Worm (Caenorhabditis elegans) whole organism, L1 larva: ENCODE data around the gene K04C1.3.

ENCODE experiments used
- alr-1 ChIP-seq: fragments of 200-800 bp; sonication (Bioruptor generic); optimal IDR thresholded peaks from 2 replicates; lab custom pipeline; 2018; ENCODE audit warnings: borderline replicate concordance, mild to moderate bottlenecking, missing genetic modification characterization, missing compliant biosample characterization
- ceh-82 ChIP-seq, 3 experiments: fragments of 150-350 bp in 1 of 3; sonication (generic microtip) in 2 of 3; optimal IDR thresholded peaks; 2 replicates each; lab custom pipeline; 2014 to 2017; ENCODE audit warnings: missing biosample characterization in 3 of 3, missing genetic modification characterization in 3 of 3
- ceh-90 ChIP-seq: sonication (generic microtip); optimal IDR thresholded peaks from 2 replicates; lab custom pipeline; 2016; ENCODE audit warnings: missing genetic modification characterization, missing compliant biosample characterization
- ces-1 ChIP-seq: fragments of 150-350 bp; optimal IDR thresholded peaks from 2 replicates; lab custom pipeline; 2014; ENCODE audit warnings: missing biosample characterization, missing genetic modification reagents, missing genetic modification characterization
- efl-1 ChIP-seq, 4 experiments: fragments of 150-350 bp; optimal IDR thresholded peaks in 3 of 4; peaks in 1 of 4; 1 replicate in 1 of 4; 2 replicates in 3 of 4; lab custom pipeline; 2014; ENCODE audit warnings: missing biosample characterization in 2 of 4, missing genetic modification characterization in 2 of 4, missing genetic modification reagents in 2 of 4
- egl-13 ChIP-seq: sonication (generic microtip); optimal IDR thresholded peaks from 2 replicates; lab custom pipeline; 2016; ENCODE audit warnings: missing genotype, missing genetic modification reagents, missing genetic modification characterization, missing compliant biosample characterization
- elt-2 ChIP-seq: sonication (generic microtip); optimal IDR thresholded peaks from 2 replicates; lab custom pipeline; 2016; ENCODE audit warnings: missing genetic modification characterization, mild to moderate bottlenecking, inconsistent platforms, missing compliant biosample characterization, missing genetic modification reagents
- elt-3 ChIP-seq, 6 experiments: fragments of 150-350 bp in 1 of 6; sonication (generic microtip); optimal IDR thresholded peaks; 2 replicates each; lab custom pipeline; 2017 to 2018; ENCODE audit warnings: missing biosample characterization in 6 of 6, missing genetic modification characterization in 6 of 6, inconsistent platforms in 1 of 6
- ets-5 ChIP-seq: fragments of 200-800 bp; sonication (Bioruptor generic); IDR thresholded peaks from 2 replicates; pipeline ENCODE4 v1.3.6; 2022; ENCODE audit warnings: missing genetic modification characterization, missing compliant biosample characterization
- fkh-8 ChIP-seq: sonication (generic microtip); optimal IDR thresholded peaks from 2 replicates; lab custom pipeline; 2016; ENCODE audit warnings: mild to moderate bottlenecking, missing genetic modification characterization, missing compliant biosample characterization
- hlh-4 ChIP-seq: sonication (generic microtip); optimal IDR thresholded peaks from 2 replicates; lab custom pipeline; 2016; ENCODE audit warnings: mild to moderate bottlenecking, missing genetic modification characterization, missing compliant biosample characterization
- hpl-2 ChIP-seq: fragments of 150-350 bp; optimal IDR thresholded peaks from 2 replicates; lab custom pipeline; 2014; ENCODE audit warnings: missing biosample characterization, missing genetic modification reagents, missing genetic modification characterization
- jun-1 ChIP-seq: fragments of 150-350 bp; optimal IDR thresholded peaks from 2 replicates; lab custom pipeline; 2014; ENCODE audit warnings: missing biosample characterization, missing genetic modification reagents, missing genetic modification characterization
- lin-35 ChIP-seq, 2 experiments: fragments of 150-350 bp; optimal IDR thresholded peaks; 2 replicates each; lab custom pipeline; 2014; ENCODE audit warnings: missing biosample characterization in 2 of 2, missing genetic modification characterization in 2 of 2, missing genetic modification reagents in 2 of 2
- lsy-2 ChIP-seq, 2 experiments: fragments of 150-350 bp; optimal IDR thresholded peaks; 2 replicates each; lab custom pipeline; 2014; ENCODE audit warnings: missing biosample characterization in 2 of 2, missing genetic modification characterization in 2 of 2
- mef-2 ChIP-seq: fragments of 150-350 bp; optimal IDR thresholded peaks from 2 replicates; lab custom pipeline; 2014; ENCODE audit warnings: missing biosample characterization, missing genetic modification characterization
- mep-1 ChIP-seq: fragments of 150-350 bp; optimal IDR thresholded peaks from 2 replicates; lab custom pipeline; 2014; ENCODE audit warnings: missing biosample characterization, missing genetic modification characterization
- nhr-20 ChIP-seq: sonication (generic microtip); optimal IDR thresholded peaks from 2 replicates; lab custom pipeline; 2016; ENCODE audit warnings: mild to moderate bottlenecking, missing genetic modification characterization, missing compliant biosample characterization
- nhr-237 ChIP-seq: fragments of 150-350 bp; optimal IDR thresholded peaks from 2 replicates; lab custom pipeline; 2014; ENCODE audit warnings: missing biosample characterization, missing genetic modification characterization
- nhr-77 ChIP-seq: fragments of 150-350 bp; optimal IDR thresholded peaks from 2 replicates; lab custom pipeline; 2014; ENCODE audit warnings: missing biosample characterization, missing genetic modification characterization
- nhr-90 ChIP-seq: sonication (generic microtip); optimal IDR thresholded peaks from 2 replicates; lab custom pipeline; 2016; ENCODE audit warnings: mild to moderate bottlenecking, missing genetic modification characterization, missing compliant biosample characterization; ENCODE audit not compliant: poor library complexity
- pax-3 ChIP-seq: fragments of 200-800 bp; sonication (Bioruptor generic); optimal IDR thresholded peaks from 2 replicates; lab custom pipeline; 2018; ENCODE audit warnings: mild to moderate bottlenecking, missing genetic modification characterization, moderate library complexity, missing compliant biosample characterization
- pqm-1 ChIP-seq: sonication (generic microtip); optimal IDR thresholded peaks from 3 replicates; lab custom pipeline; 2017; ENCODE audit warnings: missing biosample characterization, missing genetic modification characterization
- tlp-1 ChIP-seq: fragments of 150-350 bp; optimal IDR thresholded peaks from 2 replicates; lab custom pipeline; 2014; ENCODE audit warnings: missing biosample characterization, missing genetic modification characterization
- unc-62 ChIP-seq: fragments of 150-350 bp; optimal IDR thresholded peaks from 2 replicates; lab custom pipeline; 2014; ENCODE audit warnings: missing biosample characterization, missing genetic modification reagents, missing genetic modification characterization
- unc-86 ChIP-seq: sonication (generic microtip); optimal IDR thresholded peaks from 2 replicates; lab custom pipeline; 2016; ENCODE audit warnings: missing genetic modification characterization, missing compliant biosample characterization
- vab-15 ChIP-seq: sonication (generic microtip); optimal IDR thresholded peaks from 2 replicates; lab custom pipeline; 2017; ENCODE audit warnings: missing genotype, mild to moderate bottlenecking, missing genetic modification characterization, missing compliant biosample characterization
- zag-1 ChIP-seq: fragments of 150-350 bp; optimal IDR thresholded peaks from 2 replicates; lab custom pipeline; 2014; ENCODE audit warnings: missing biosample characterization, missing genetic modification characterization

K04C1.3 gene

DNA sequence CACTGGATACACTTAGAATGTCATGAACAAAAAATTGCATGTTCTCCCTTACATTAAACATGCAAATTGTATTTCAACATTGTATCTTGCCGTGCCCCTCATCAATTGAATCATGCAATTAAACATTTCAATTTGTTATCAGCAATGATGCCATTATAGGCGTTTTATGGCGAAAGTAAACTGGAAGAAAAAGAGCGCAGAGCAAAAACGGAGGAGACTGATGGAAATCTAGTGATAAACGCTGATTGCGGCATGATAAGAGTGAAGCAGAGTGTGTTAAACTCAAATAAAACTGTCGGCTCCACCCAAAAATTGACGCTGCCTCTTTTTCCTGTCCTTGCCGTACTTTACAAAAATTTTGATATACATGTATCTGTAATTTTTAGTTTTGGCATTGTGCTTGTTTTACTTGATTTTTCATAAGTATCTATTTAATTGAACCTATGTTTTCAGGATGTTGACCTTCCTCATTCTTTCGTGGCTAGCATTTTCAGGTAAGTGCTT, 28.6 kb downstream of the K04C1.3 start, which contains the start of gene K06G5.1:
TSS of gene K06G5.1 (plus strand) at position 454 of the 504 bp plus-strand sequence.
- TF ChIP-seq nhr-77 (no peak), pqm-1 (tag; lab: Kevin White, UChicago) (peak; percentile 80), tlp-1 (tag; lab: Kevin White, UChicago) (peak; percentile 23), mef-2 (tag; lab: Kevin White, UChicago) (no peak), elt-2 (peak; percentile 98), nhr-90 (tag; lab: Kevin White, UChicago) (peak; percentile 33), nhr-20 (tag; lab: Kevin White, UChicago) (peak; percentile 20), hpl-2 (GFP tag; lab: Kevin White, UChicago) (peak; percentile 14), lin-35 (GFP tag; optimal IDR thresholded peaks at IDR 0.05; lab: Kevin White, UChicago) (peak in 1 of 2 experiments; percentile 44), pax-3 (tag; lab: Kevin White, UChicago) (peak; percentile 3)
- TF ChIP-seq, all 84 proteins: peak for 8

DNA sequence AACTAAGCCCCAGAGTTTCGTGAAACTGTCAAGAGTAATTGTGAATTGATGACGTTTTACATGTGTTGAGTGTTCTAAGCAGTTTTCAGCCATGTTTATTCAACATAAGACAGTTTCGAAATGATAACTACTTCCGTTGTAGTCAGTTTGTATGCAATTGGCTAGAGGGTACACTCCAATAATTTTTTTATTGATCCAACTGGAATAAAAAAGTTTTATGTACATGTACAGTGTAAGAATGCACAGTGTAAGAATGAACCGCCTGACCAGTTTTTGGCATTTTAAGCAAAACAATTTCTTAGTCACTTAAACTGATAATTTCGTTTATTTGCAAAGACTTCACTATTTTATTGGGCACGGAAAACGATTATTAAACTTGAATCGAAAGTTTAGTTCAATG, 29.9 kb downstream of the K04C1.3 start:
- no peak for TF ChIP-seq ces-1 (GFP tag; lab: Kevin White, UChicago)
- peak; percentile 29 for TF ChIP-seq elt-2
- no peak for TF ChIP-seq egl-13
- no peak for TF ChIP-seq alr-1 (tag; lab: Kevin White, UChicago)
- no peak for TF ChIP-seq ceh-90 (tag; lab: Kevin White, UChicago)
- no peak for TF ChIP-seq hlh-4
- TF ChIP-seq, all 84 proteins: peak for 1

DNA sequence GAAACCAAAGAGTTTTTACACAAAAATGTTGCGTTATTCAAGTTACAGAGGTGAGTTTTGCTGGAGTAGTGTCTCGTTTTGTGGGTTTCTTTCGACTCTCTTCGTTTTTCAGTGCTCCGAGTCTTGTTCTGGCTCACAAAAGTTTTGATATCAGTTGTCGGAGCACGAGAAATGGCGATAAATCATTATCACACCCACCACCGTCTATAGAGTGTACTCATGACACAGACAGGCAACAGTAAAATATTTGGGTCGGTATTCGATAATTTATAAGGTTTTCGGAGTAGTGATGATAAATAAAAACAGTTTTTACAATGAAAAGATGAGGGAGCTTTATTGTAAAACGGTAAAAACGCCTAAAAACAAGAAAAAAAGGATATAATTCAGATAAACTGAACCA, 35.3 kb downstream of the K04C1.3 start, which contains the start of gene ceh-37:
TSS of gene ceh-37 (minus strand) at position 59 of the 400 bp plus-strand sequence.
- TF ChIP-seq jun-1 (tag; lab: Kevin White, UChicago) (no peak), elt-2 (peak; percentile 78), mep-1 (no peak), pqm-1 (tag; lab: Kevin White, UChicago) (peak; percentile 46)
- TF ChIP-seq, all 84 proteins: peak for 2

DNA sequence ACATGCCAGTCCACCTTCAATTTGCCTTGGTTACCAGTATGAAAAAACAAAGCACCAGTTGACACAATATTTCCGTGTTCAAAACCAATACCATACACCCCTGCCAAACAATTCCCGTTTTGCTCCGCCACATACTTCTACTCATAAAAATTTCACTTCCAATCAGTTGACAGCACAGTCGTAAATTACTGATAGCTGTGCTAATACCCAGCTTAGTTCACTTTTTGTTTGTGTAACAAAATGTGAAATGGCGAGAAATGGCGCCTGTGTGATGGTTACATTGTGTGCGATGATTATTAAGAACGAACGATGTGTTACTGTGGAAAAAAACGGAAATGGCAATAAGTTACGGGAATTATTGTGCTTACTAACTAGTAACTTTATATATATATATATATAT, 36.9 kb downstream of the K04C1.3 start:
- TF ChIP-seq elt-2 (peak; percentile 49), tlp-1 (tag; lab: Kevin White, UChicago) (no peak), lin-35 (GFP tag; optimal IDR thresholded peaks at IDR 0.05; lab: Kevin White, UChicago) (peak in 1 of 2 experiments; percentile 16), efl-1 (optimal IDR thresholded peaks at IDR 0.05; lab: Kevin White, UChicago) (no peak), efl-1 (GFP tag; optimal IDR thresholded peaks at IDR 0.05 in 1 of 2; lab: Kevin White, UChicago) (peak in 1 of 2 experiments; percentile 44)

DNA sequence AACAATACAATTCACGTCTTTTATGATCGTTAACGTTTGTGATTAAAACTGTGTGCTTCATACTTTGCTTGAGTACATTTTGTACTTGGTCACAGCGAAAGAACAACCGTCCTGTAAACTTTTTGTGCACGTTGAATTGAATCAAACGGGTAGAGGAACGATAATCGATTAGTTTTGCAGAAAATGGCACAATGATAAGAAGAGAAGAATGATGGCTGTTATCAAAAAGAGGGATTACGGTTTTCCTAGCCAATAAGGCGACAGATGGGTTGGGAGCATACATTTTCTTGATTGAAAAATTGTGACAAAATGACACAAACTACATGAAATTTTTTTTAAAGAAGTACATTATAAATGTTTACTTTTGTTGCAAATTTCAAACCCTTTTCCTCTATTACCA, 48.9 kb downstream of the K04C1.3 start:
- TF ChIP-seq fkh-8 (tag; lab: Kevin White, UChicago), result no peak
- no peak for TF ChIP-seq ceh-90 (tag; lab: Kevin White, UChicago)
- TF ChIP-seq zag-1 (tag; lab: Kevin White, UChicago), result no peak
- TF ChIP-seq unc-62, result no peak
- no peak for TF ChIP-seq nhr-77
- no peak for TF ChIP-seq unc-86 (tag; lab: Kevin White, UChicago)
- TF ChIP-seq ets-5 (GFP tag; lab: Robert Waterston, UW), result no peak
- TF ChIP-seq vab-15 (tag; lab: Kevin White, UChicago), result no peak
- no peak for TF ChIP-seq elt-3 (tag; optimal IDR thresholded peaks at IDR 0.05; lab: Kevin White, UChicago)
- peak in 1 of 2 experiments; percentile 26 for TF ChIP-seq lin-35 (GFP tag; optimal IDR thresholded peaks at IDR 0.05; lab: Kevin White, UChicago)
- TF ChIP-seq nhr-237 (tag; lab: Kevin White, UChicago), result no peak
- peak in 1 of 2 experiments; percentile 54 for TF ChIP-seq lsy-2 (tag; optimal IDR thresholded peaks at IDR 0.05; lab: Kevin White, UChicago)
- TF ChIP-seq alr-1 (tag; lab: Kevin White, UChicago), result no peak
- TF ChIP-seq ceh-82 (tag; optimal IDR thresholded peaks at IDR 0.05; lab: Kevin White, UChicago), result no peak
- TF ChIP-seq elt-2, result peak; percentile 84
